Fruit fly (Drosophila melanogaster): ENCODE measurements around the gene Lint-O.

Gene Lint-O

dm6 chrX:2738663-2739062 is 40.2 kb downstream of the Lint-O start, which contains the start of gene crm (continued):
- TF ChIP-seq CG9797 (GFP tag; optimal IDR thresholded peaks at IDR 0.05) (peak; percentile 24), Dp (GFP tag; optimal IDR thresholded peaks at IDR 0.05) (peak; percentile 4), Med (GFP tag) (peak; percentile 45), CG13287 (GFP tag; IDR thresholded peaks at IDR 0.05; ENCODE audit: partially characterized antibody) (peak; percentile 26; the same call in 1 of the 2 replicates), vvl (GFP tag; IDR thresholded peaks at IDR 0.05) (peak; percentile 65), CG11456 (GFP tag; IDR thresholded peaks at IDR 0.05) (no peak), pzg (GFP tag; optimal IDR thresholded peaks at IDR 0.05) (peak; percentile 54), CG15514 (GFP tag; optimal IDR thresholded peaks at IDR 0.05) (peak; percentile 68), HmgZ (tag; optimal IDR thresholded peaks at IDR 0.05) (peak; percentile 15), CG12155 (GFP tag; optimal IDR thresholded peaks at IDR 0.05) (peak; percentile 8), BEAF-32 (GFP tag; optimal IDR thresholded peaks at IDR 0.05) (peak; percentile 20), CG2712 (tag; optimal IDR thresholded peaks at IDR 0.05) (peak; percentile 56), trem (tag; optimal IDR thresholded peaks at IDR 0.05) (peak; percentile 30), CG5953 (GFP tag; IDR thresholded peaks at IDR 0.05) (no peak), row (GFP tag; IDR thresholded peaks at IDR 0.05) (peak; percentile 85), bbx (GFP tag; IDR thresholded peaks at IDR 0.05; ENCODE audit: partially characterized antibody) (no peak), CG8388 (GFP tag; optimal IDR thresholded peaks at IDR 0.05) (no peak), crp (GFP tag; optimal IDR thresholded peaks at IDR 0.05) (peak in 1 of 2 experiments; percentile 45), E2f2 (GFP tag; IDR thresholded peaks at IDR 0.05) (peak; percentile 29; the same call in 1 of the 2 replicates), Tbp (GFP tag; optimal IDR thresholded peaks at IDR 0.05) (no peak), CoRest (tag; optimal IDR thresholded peaks at IDR 0.05) (peak; percentile 9), hbn (GFP tag; IDR thresholded peaks at IDR 0.05; ENCODE audit: partially characterized antibody) (0 out of 2 replicates have a peak, but pooled peaks have one; percentile 13)

dm6 chrX:2740084-2740483 is 41.6 kb downstream of the Lint-O start, which contains the start of gene kirre:
kirre (plus strand) TSS chrX:2740384.
- TF ChIP-seq fru (optimal IDR thresholded peaks at IDR 0.05): no peak

- TF ChIP-seq zfh1 (GFP tag; IDR thresholded peaks at IDR 0.05) (no peak), CG17359 (tag; optimal IDR thresholded peaks at IDR 0.05) (peak; percentile 65), CG32532 (GFP tag; IDR thresholded peaks at IDR 0.05) (no peak), Tbp (GFP tag; optimal IDR thresholded peaks at IDR 0.05) (no peak), CG2116 (GFP tag; optimal IDR thresholded peaks at IDR 0.05) (no peak), nom (GFP tag; optimal IDR thresholded peaks at IDR 0.05) (peak; percentile 78), CG33557 (GFP tag; optimal IDR thresholded peaks at IDR 0.05) (no peak), exex (tag; optimal IDR thresholded peaks at IDR 0.05) (peak; percentile 47), CG3163 (GFP tag; optimal IDR thresholded peaks at IDR 0.05) (peak; percentile 78), CG2120 (GFP tag; optimal IDR thresholded peaks at IDR 0.05) (no peak), Trl (optimal IDR thresholded peaks at IDR 0.05) (peak in 1 of 2 experiments; percentile 35), Trl (GFP tag; optimal IDR thresholded peaks at IDR 0.05) (no peak), cas (GFP tag; IDR thresholded peaks at IDR 0.05) (no peak), CG34376 (GFP tag; optimal IDR thresholded peaks at IDR 0.05) (peak; percentile 13), CG11456 (GFP tag; IDR thresholded peaks at IDR 0.05) (no peak), Pdp1 (GFP tag; optimal IDR thresholded peaks at IDR 0.05) (peak in 1 of 2 experiments; percentile 82), cg (GFP tag; optimal IDR thresholded peaks at IDR 0.05) (peak; percentile 11), Adf1 (GFP tag; IDR thresholded peaks at IDR 0.05) (peak; percentile 53; the same call in 1 of the 2 replicates), CG8359 (GFP tag; optimal IDR thresholded peaks at IDR 0.05; ENCODE audit: borderline replicate concordance) (no peak), bsh (GFP tag; optimal IDR thresholded peaks at IDR 0.05) (peak in 1 of 2 experiments; percentile 48), Asciz (GFP tag; optimal IDR thresholded peaks at IDR 0.05) (no peak), CG17568 (GFP tag; optimal IDR thresholded peaks at IDR 0.05) (no peak), CG13287 (GFP tag; IDR thresholded peaks at IDR 0.05; ENCODE audit: partially characterized antibody) (no peak), B-H2 (GFP tag; optimal IDR thresholded peaks at IDR 0.05) (no peak), tin (GFP tag; optimal IDR thresholded peaks at IDR 0.05) (no peak), CG7745 (tag; optimal IDR thresholded peaks at IDR 0.05) (no peak), mam (GFP tag; optimal IDR thresholded peaks at IDR 0.05) (no peak)
Measured at dm6 chrX:2742067-2742466, 43.6 kb downstream of the Lint-O start.
